Fruit fly (Drosophila melanogaster) whole organism, adult: ENCODE data around the gene CG15773.

ENCODE experiments used
- CG11617 ChIP-seq: fragments of 200-800 bp; sonication (Bioruptor generic); optimal IDR thresholded peaks from 2 replicates; lab custom pipeline; 2017; ENCODE audit warnings: mild to moderate bottlenecking, missing biosample characterization, missing genetic modification reagents, missing genetic modification characterization
- CG12768 ChIP-seq: fragments of 200-800 bp; sonication (Bioruptor generic); optimal IDR thresholded peaks from 2 replicates; lab custom pipeline; 2017; ENCODE audit warnings: missing biosample characterization, missing genetic modification characterization, mild to moderate bottlenecking, moderate library complexity, missing genetic modification reagents
- CG14711 ChIP-seq: fragments of 200-800 bp; sonication (Bioruptor generic); optimal IDR thresholded peaks from 2 replicates; lab custom pipeline; 2018; ENCODE audit warnings: missing biosample characterization, mild to moderate bottlenecking, missing genetic modification characterization, moderate library complexity
- CG1620 ChIP-seq: fragments of 200-800 bp; sonication (Bioruptor generic); optimal IDR thresholded peaks from 2 replicates; lab custom pipeline; 2016; ENCODE audit warnings: missing biosample characterization, missing genetic modification characterization
- CG33017 ChIP-seq: fragments of 200-800 bp; sonication (Bioruptor generic); optimal IDR thresholded peaks from 2 replicates; lab custom pipeline; 2018; ENCODE audit warnings: missing biosample characterization, mild to moderate bottlenecking, missing genetic modification characterization, moderate library complexity
- CG5204 ChIP-seq: fragments of 200-800 bp; sonication (Bioruptor generic); optimal IDR thresholded peaks from 2 replicates; lab custom pipeline; 2016; ENCODE audit warnings: missing biosample characterization, missing genetic modification characterization
- CG7045 ChIP-seq: fragments of 200-800 bp; sonication (Bioruptor generic); optimal IDR thresholded peaks from 2 replicates; lab custom pipeline; 2017; ENCODE audit warnings: missing biosample characterization, mild to moderate bottlenecking, missing genetic modification characterization
- CG7101 ChIP-seq: fragments of 200-800 bp; sonication (Bioruptor generic); optimal IDR thresholded peaks from 2 replicates; lab custom pipeline; 2018; ENCODE audit warnings: missing biosample characterization, mild to moderate bottlenecking, missing genetic modification characterization, moderate library complexity
- Clk ChIP-seq: fragments of 200-800 bp; sonication (Bioruptor generic); optimal IDR thresholded peaks from 2 replicates; lab custom pipeline; 2017; ENCODE audit warnings: missing biosample characterization, missing genetic modification characterization
- Crg-1 ChIP-seq: fragments of 200-800 bp; sonication (Bioruptor generic); optimal IDR thresholded peaks from 2 replicates; lab custom pipeline; 2016; ENCODE audit warnings: missing biosample characterization, missing genetic modification characterization
- Hr96 ChIP-seq: fragments of 200-800 bp; sonication (Bioruptor generic); optimal IDR thresholded peaks from 2 replicates; lab custom pipeline; 2016; ENCODE audit warnings: missing biosample characterization, missing genetic modification characterization
- Mnt ChIP-seq: fragments of 200-800 bp; sonication (Bioruptor generic); optimal IDR thresholded peaks from 2 replicates; lab custom pipeline; 2016; ENCODE audit warnings: missing biosample characterization, mild to moderate bottlenecking, missing genetic modification characterization
- bab1 ChIP-seq: fragments of 200-800 bp; sonication (Bioruptor generic); optimal IDR thresholded peaks from 3 replicates; lab custom pipeline; 2019; ENCODE audit warnings: missing biosample characterization, mild to moderate bottlenecking, missing genetic modification characterization, moderate library complexity
- cic ChIP-seq: fragments of 200-800 bp; sonication (Bioruptor generic); optimal IDR thresholded peaks from 2 replicates; lab custom pipeline; 2017; ENCODE audit warnings: missing biosample characterization, mild to moderate bottlenecking, missing genetic modification characterization, moderate library complexity
- cnc ChIP-seq, 2 experiments: fragments of >200 bp; optimal IDR thresholded peaks; 2 replicates each; lab custom pipeline; 2017
- kay ChIP-seq: fragments of 200-800 bp; sonication (Bioruptor generic); peaks from one replicate; lab custom pipeline; 2016; ENCODE audit warnings: missing biosample characterization, missing genetic modification characterization, borderline replicate concordance
- ovo ChIP-seq: fragments of 200-800 bp; sonication (Bioruptor generic); optimal IDR thresholded peaks from 2 replicates; lab custom pipeline; 2016; ENCODE audit warnings: missing biosample characterization, missing genetic modification characterization
- pad ChIP-seq: fragments of 200-800 bp; sonication (Bioruptor generic); optimal IDR thresholded peaks from 3 replicates; lab custom pipeline; 2017; ENCODE audit warnings: missing biosample characterization, missing genetic modification characterization, mild to moderate bottlenecking, moderate library complexity, missing genetic modification reagents
- tj ChIP-seq: fragments of 200-800 bp; sonication (Bioruptor generic); optimal IDR thresholded peaks from 3 replicates; lab custom pipeline; 2017; ENCODE audit warnings: missing biosample characterization, mild to moderate bottlenecking, missing genetic modification characterization, moderate library complexity
- toe ChIP-seq: fragments of 200-800 bp; sonication (Bioruptor generic); optimal IDR thresholded peaks from 2 replicates; lab custom pipeline; 2016; ENCODE audit warnings: missing biosample characterization, missing genetic modification characterization

The CG15773 gene

DNA sequence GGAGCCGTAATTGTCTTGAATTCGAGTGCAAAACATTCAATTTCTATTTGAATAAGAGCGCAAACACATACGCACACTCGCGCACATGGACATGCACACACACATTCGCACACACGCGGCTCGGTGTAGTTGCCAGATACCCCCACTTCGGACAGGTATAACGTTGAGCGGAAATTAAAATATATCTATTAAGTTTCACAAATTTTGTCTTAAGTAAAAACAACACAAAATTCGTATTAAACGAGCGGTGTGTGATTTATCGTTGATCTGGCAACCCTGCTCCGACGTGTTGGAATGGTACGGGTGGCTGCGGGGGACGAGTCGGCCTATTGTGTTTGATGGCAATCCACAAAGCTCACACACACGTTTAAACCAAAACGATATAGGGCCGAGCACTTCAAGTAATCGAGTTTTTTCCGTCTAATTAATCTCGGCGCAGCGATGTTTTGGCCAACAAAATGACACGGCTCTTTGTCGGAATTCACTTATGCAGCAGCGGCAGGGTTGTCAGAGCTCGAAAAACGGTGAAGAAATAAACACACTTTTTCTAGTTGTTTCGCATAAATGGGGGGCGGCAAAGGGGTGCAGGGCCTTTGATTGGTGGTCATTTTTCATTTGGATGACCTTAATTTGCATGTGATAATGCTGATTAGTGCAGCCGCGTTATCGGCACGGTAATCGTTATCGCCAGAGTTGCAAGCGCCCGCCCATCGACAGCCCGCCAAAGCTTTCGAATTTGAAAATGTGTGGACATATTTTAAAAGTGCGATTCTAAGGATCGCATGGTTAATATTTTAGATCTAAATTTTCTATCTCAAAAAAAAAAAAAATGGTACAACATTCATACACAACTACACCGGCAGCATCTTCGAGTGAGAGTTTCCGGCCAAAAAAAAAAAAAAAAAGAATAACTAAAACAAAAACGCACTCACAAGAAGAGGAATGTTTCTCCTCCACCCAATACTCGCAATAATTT lies 13.6 kb downstream of the CG15773 start:
- TF ChIP-seq CG7045 (GFP tag; lab: Kevin White, UChicago) (peak; percentile 27), CG5204 (GFP tag; lab: Kevin White, UChicago) (peak; percentile 67), CG12768 (GFP tag; lab: Kevin White, UChicago) (peak; percentile 25), Clk (GFP tag; lab: Kevin White, UChicago) (peak; percentile 42), toe (peak; percentile 47), Hr96 (GFP tag; lab: Kevin White, UChicago) (peak; percentile 83), kay (no peak), pad (GFP tag; lab: Kevin White, UChicago) (no peak), Crg-1 (GFP tag; lab: Kevin White, UChicago) (peak; percentile 64), tj (GFP tag; lab: Kevin White, UChicago) (peak; percentile 69), CG11617 (GFP tag; lab: Kevin White, UChicago) (peak; percentile 82), Mnt (GFP tag; lab: Kevin White, UChicago) (peak; percentile 93), bab1 (GFP tag; lab: Kevin White, UChicago) (peak; percentile 86), cic (GFP tag; lab: Kevin White, UChicago) (peak; percentile 31), ovo (peak; percentile 49), CG1620 (GFP tag; lab: Kevin White, UChicago) (peak; percentile 75), CG14711 (tag; lab: Kevin White, UChicago) (peak; percentile 94), CG33017 (peak; percentile 73), CG7101 (peak; percentile 88), cnc (optimal IDR thresholded peaks at IDR 0.05; lab: Kevin White, UChicago) (no peak)

DNA sequence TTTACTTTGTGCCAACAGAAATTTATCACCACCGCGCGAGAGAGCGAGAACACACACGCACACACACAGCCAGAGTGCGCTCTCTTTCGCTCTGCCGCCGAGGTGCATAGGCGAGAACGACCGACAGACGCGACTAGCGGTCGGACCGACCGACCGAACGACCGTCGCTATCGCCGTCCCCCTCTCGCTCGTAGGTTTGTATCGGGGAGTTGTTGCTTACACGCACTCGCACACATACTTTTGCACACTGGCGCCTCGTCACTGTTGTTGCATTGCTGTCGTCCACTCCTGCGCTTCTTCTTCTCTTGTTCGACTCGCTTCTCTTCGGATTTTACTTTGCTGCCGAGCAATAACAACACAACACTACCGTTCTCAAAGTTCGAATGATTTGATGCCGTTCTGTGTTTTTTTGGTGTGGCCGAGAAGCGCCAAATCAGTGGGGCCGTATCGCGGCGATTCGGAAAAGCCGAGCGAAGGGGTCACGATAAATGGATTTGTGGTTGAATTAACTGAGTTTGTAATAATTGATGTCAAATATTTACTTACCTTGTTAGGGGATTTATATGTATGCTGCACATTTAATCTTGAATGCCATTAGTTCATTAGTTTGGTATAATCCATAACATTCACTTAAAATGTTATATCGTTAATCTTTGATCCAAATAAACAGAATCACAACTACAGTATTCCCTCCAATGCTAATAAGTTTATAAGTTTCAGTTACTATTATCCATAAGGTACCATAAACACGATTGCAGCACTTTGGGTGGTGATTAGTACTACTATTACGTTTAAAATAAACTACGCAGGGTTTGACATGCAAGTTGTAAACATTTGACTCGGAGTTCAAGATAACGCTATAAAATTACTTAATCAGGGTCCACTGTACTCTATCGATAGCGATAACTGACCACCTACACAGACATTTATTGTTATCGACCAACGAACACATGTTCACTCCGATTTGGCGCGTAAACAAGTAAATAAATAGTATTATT lies 14.6 kb downstream of the CG15773 start, which contains the start of the genes IntS6 and Rtel1:
Gene IntS6 (minus strand): TSS at position 391 of the 998 bp plus-strand sequence.
Gene Rtel1 (plus strand): TSS at position 884 of the 998 bp plus-strand sequence.
- TF ChIP-seq pad (GFP tag; lab: Kevin White, UChicago) = peak; percentile 74
- peak; percentile 95 for TF ChIP-seq CG1620 (GFP tag; lab: Kevin White, UChicago)
- peak; percentile 79 for TF ChIP-seq CG7045 (GFP tag; lab: Kevin White, UChicago)
- TF ChIP-seq Crg-1 (GFP tag; lab: Kevin White, UChicago) = peak; percentile 78
- peak; percentile 96 for TF ChIP-seq Hr96 (GFP tag; lab: Kevin White, UChicago)
- TF ChIP-seq cic (GFP tag; lab: Kevin White, UChicago) = peak; percentile 74
- TF ChIP-seq CG12768 (GFP tag; lab: Kevin White, UChicago) = peak; percentile 85
- no peak for TF ChIP-seq cnc (optimal IDR thresholded peaks at IDR 0.05; lab: Kevin White, UChicago)
- TF ChIP-seq CG11617 (GFP tag; lab: Kevin White, UChicago) = peak; percentile 93
- TF ChIP-seq Mnt (GFP tag; lab: Kevin White, UChicago) = peak; percentile 95
- peak; percentile 84 for TF ChIP-seq CG14711 (tag; lab: Kevin White, UChicago)
- peak; percentile 95 for TF ChIP-seq toe
- peak; percentile 69 for TF ChIP-seq tj (GFP tag; lab: Kevin White, UChicago)
- TF ChIP-seq CG5204 (GFP tag; lab: Kevin White, UChicago) = peak; percentile 91
- TF ChIP-seq CG33017 = peak; percentile 85
- TF ChIP-seq kay = peak; percentile 91
- TF ChIP-seq Clk (GFP tag; lab: Kevin White, UChicago) = peak; percentile 71
- TF ChIP-seq bab1 (GFP tag; lab: Kevin White, UChicago) = peak; percentile 95
- TF ChIP-seq CG7101 = peak; percentile 95
- TF ChIP-seq ovo = peak; percentile 67

DNA sequence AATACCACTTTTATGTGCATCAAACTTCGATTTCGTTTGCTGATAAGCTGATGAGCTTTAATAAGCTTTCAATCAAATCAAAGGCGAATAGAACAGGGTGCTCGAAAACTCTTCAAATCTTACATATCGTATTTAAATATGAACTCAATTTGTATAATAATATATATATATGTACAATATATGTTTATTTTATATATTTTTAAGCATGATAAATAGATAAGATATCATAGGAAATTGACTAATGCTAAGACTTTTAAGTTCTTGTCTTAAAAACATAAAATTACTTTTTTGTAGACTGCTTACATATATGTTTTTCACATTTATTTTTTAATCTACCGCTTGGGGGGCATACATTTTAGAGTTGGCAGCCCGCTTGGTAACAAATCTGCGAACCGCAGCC lies 19.4 kb downstream of the CG15773 start, which contains the start of gene CG15772:
Gene CG15772 (plus strand): TSS at position 301 of the 400 bp plus-strand sequence.
- no peak for TF ChIP-seq CG5204 (GFP tag; lab: Kevin White, UChicago)
- TF ChIP-seq pad (GFP tag; lab: Kevin White, UChicago) = no peak
- no peak for TF ChIP-seq cic (GFP tag; lab: Kevin White, UChicago)
- TF ChIP-seq Clk (GFP tag; lab: Kevin White, UChicago) = no peak
- peak; percentile 35 for TF ChIP-seq CG14711 (tag; lab: Kevin White, UChicago)
- peak; percentile 19 for TF ChIP-seq CG33017
- peak; percentile 21 for TF ChIP-seq tj (GFP tag; lab: Kevin White, UChicago)
- peak; percentile 22 for TF ChIP-seq CG11617 (GFP tag; lab: Kevin White, UChicago)
- peak; percentile 61 for TF ChIP-seq CG7101

DNA sequence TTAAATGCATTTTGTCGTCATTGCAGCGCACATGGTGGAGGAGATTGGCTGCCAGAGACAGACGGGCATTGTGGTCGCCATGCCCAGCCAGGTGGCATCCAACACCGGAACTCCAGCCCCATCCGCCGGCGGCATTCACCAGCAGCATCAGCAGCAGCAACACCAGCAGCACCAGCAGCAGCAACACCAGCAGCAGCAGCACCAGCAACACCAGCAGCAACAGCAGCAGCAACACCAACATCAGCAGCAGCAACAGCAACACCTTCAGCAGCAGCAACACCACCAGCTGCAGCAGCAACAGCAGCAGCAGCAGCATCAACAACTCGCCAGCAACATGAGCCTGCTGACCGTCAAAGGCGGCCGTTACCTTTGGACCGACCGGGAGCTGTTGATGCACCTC lies 20.3 kb downstream of the CG15773 start:
- TF ChIP-seq tj (GFP tag; lab: Kevin White, UChicago) (no peak), CG14711 (tag; lab: Kevin White, UChicago) (no peak)
